Fruit fly (Drosophila melanogaster) whole organism, embryonic: ENCODE results near the gene Hsp110.

ENCODE experiments used
- Bgb ChIP-seq: fragments of 200-800 bp; sonication (Bioruptor generic); IDR thresholded peaks from 2 replicates; pipeline ENCODE4 v1.3.6; 2022; ENCODE audit warnings: missing biosample characterization, missing genetic modification characterization; ENCODE audit not compliant: partially characterized antibody
- CG10543 ChIP-seq: fragments of 200-800 bp; sonication (Bioruptor generic); optimal IDR thresholded peaks from 3 replicates; lab custom pipeline; 2017; ENCODE audit warnings: missing biosample characterization, mild to moderate bottlenecking, missing genetic modification characterization, moderate library complexity
- CG12155 ChIP-seq: fragments of 200-800 bp; sonication (Bioruptor generic); optimal IDR thresholded peaks from 3 replicates; lab custom pipeline; 2016; ENCODE audit warnings: missing biosample characterization, missing genetic modification characterization
- CG13287 ChIP-seq: fragments of 200-800 bp; sonication (Bioruptor generic); IDR thresholded peaks from 2 replicates; pipeline ENCODE4 v1.3.6; 2022; ENCODE audit warnings: missing biosample characterization, missing genetic modification characterization; ENCODE audit not compliant: partially characterized antibody
- CG13296 ChIP-seq: fragments of 200-800 bp; sonication (Bioruptor generic); optimal IDR thresholded peaks from 3 replicates; lab custom pipeline; 2018; ENCODE audit warnings: missing biosample characterization, mild to moderate bottlenecking, missing genetic modification characterization
- CG14965 ChIP-seq: fragments of 200-800 bp; sonication (Bioruptor generic); optimal IDR thresholded peaks from 2 replicates; lab custom pipeline; 2016; ENCODE audit warnings: missing biosample characterization, missing genetic modification characterization, borderline replicate concordance
- CG15479 ChIP-seq: fragments of 200-800 bp; sonication (Bioruptor generic); optimal IDR thresholded peaks from 3 replicates; lab custom pipeline; 2019; ENCODE audit warnings: missing biosample characterization, mild to moderate bottlenecking, missing genetic modification characterization, moderate library complexity
- CG15696 ChIP-seq: fragments of 200-800 bp; sonication (Bioruptor generic); optimal IDR thresholded peaks from 2 replicates; lab custom pipeline; 2019; ENCODE audit warnings: missing biosample characterization, mild to moderate bottlenecking, missing genetic modification characterization, moderate library complexity
- CG1602 ChIP-seq: fragments of 200-800 bp; sonication (Bioruptor generic); optimal IDR thresholded peaks from 3 replicates; lab custom pipeline; 2016; ENCODE audit warnings: missing biosample characterization, missing genetic modification characterization
- CG17328 ChIP-seq: fragments of 200-800 bp; sonication (Bioruptor generic); IDR thresholded peaks from 2 replicates; pipeline ENCODE4 v1.3.6; 2022; ENCODE audit warnings: missing biosample characterization, missing genetic modification characterization
- CG2116 ChIP-seq: fragments of 200-800 bp; sonication (Bioruptor generic); optimal IDR thresholded peaks from 3 replicates; lab custom pipeline; 2018; ENCODE audit warnings: missing biosample characterization, mild to moderate bottlenecking, missing genetic modification characterization
- CG31388 ChIP-seq: fragments of 200-800 bp; sonication (Bioruptor generic); optimal IDR thresholded peaks from 2 replicates; lab custom pipeline; 2016; ENCODE audit warnings: missing biosample characterization, missing genetic modification characterization
- CG32767 ChIP-seq: fragments of 200-800 bp; sonication (Bioruptor generic); IDR thresholded peaks from 2 replicates; pipeline ENCODE4 v1.3.6; 2022; ENCODE audit warnings: missing biosample characterization, missing genetic modification characterization
- CG3407 ChIP-seq: fragments of 200-800 bp; sonication (Bioruptor generic); optimal IDR thresholded peaks from 2 replicates; lab custom pipeline; 2018; ENCODE audit warnings: missing biosample characterization, mild to moderate bottlenecking, missing genetic modification characterization
- CG3726 ChIP-seq: fragments of 200-800 bp; sonication (Bioruptor generic); IDR thresholded peaks from 3 replicates; pipeline ENCODE4, ENCODE4 v1.3.6; 2022; ENCODE audit warnings: missing biosample characterization, missing genetic modification characterization
- CG4282 ChIP-seq: fragments of 200-800 bp; sonication (Bioruptor generic); optimal IDR thresholded peaks from 2 replicates; lab custom pipeline; 2016; ENCODE audit warnings: missing biosample characterization, missing genetic modification characterization
- CG4617 ChIP-seq: fragments of 200-800 bp; sonication (Bioruptor generic); optimal IDR thresholded peaks from 3 replicates; lab custom pipeline; 2016; ENCODE audit warnings: missing biosample characterization, missing genetic modification characterization, borderline replicate concordance
- CG6765 ChIP-seq: fragments of 200-800 bp; sonication (Bioruptor generic); optimal IDR thresholded peaks from 3 replicates; lab custom pipeline; 2017; ENCODE audit warnings: missing biosample characterization, mild to moderate bottlenecking, missing genetic modification characterization
- CG9215 ChIP-seq: fragments of 200-800 bp; sonication (Bioruptor generic); IDR thresholded peaks from 2 replicates; pipeline ENCODE4 v1.3.6; 2022; ENCODE audit warnings: missing biosample characterization, missing genetic modification characterization
- CG9609 ChIP-seq: fragments of 200-800 bp; sonication (Bioruptor generic); optimal IDR thresholded peaks from 3 replicates; lab custom pipeline; 2016; ENCODE audit warnings: missing biosample characterization, missing genetic modification characterization
- CrebB ChIP-seq: fragments of 200-800 bp; sonication (Bioruptor generic); optimal IDR thresholded peaks from 3 replicates; lab custom pipeline; 2018; ENCODE audit warnings: missing biosample characterization, mild to moderate bottlenecking, missing genetic modification characterization
- D19B ChIP-seq: fragments of 200-800 bp; sonication (Bioruptor generic); optimal IDR thresholded peaks from 2 replicates; lab custom pipeline; 2017; ENCODE audit warnings: missing biosample characterization, mild to moderate bottlenecking, missing genetic modification characterization
- Deaf1 ChIP-seq: fragments of 200-800 bp; optimal IDR thresholded peaks from 3 replicates; lab custom pipeline; 2019; ENCODE audit warnings: missing biosample characterization, mild to moderate bottlenecking, missing genetic modification characterization, moderate library complexity
- Dp ChIP-seq: fragments of 200-800 bp; sonication (Bioruptor generic); optimal IDR thresholded peaks from 2 replicates; lab custom pipeline; 2018; ENCODE audit warnings: missing biosample characterization, mild to moderate bottlenecking, missing genetic modification characterization, moderate library complexity
- Fer1 ChIP-seq: fragments of 200-800 bp; sonication (Bioruptor generic); optimal IDR thresholded peaks from 2 replicates; lab custom pipeline; 2017; ENCODE audit warnings: missing biosample characterization, mild to moderate bottlenecking, missing genetic modification characterization
- GATAe ChIP-seq: fragments of 200-800 bp; sonication (Bioruptor generic); conservative IDR thresholded peaks from 2 replicates; pipeline ENCODE4 v1.3.6; 2022; ENCODE audit warnings: missing biosample characterization, missing genetic modification characterization
- Gug ChIP-seq: fragments of 200-800 bp; sonication (Bioruptor generic); IDR thresholded peaks from 4 replicates; pipeline ENCODE4 v1.3.6; 2022; ENCODE audit warnings: missing biosample characterization, missing genetic modification characterization
- HLH54F ChIP-seq: fragments of 200-800 bp; sonication (Bioruptor generic); optimal IDR thresholded peaks from 3 replicates; lab custom pipeline; 2016; ENCODE audit warnings: missing biosample characterization, missing genetic modification characterization
- NK7.1 ChIP-seq: fragments of 200-800 bp; sonication (Bioruptor generic); optimal IDR thresholded peaks from 3 replicates; lab custom pipeline; 2016; ENCODE audit warnings: missing biosample characterization, missing genetic modification characterization
- Spps ChIP-seq: fragments of 200-800 bp; sonication (Bioruptor generic); optimal IDR thresholded peaks from 2 replicates; lab custom pipeline; 2018; ENCODE audit warnings: missing biosample characterization, mild to moderate bottlenecking, missing genetic modification characterization
- Sry-β ChIP-seq: fragments of 200-800 bp; sonication (Bioruptor generic); optimal IDR thresholded peaks from 2 replicates; lab custom pipeline; 2018; ENCODE audit warnings: missing biosample characterization, mild to moderate bottlenecking, missing genetic modification characterization, moderate library complexity
- Tbp ChIP-seq: fragments of >200 bp; optimal IDR thresholded peaks from 2 replicates; lab custom pipeline; 2018; ENCODE audit warnings: missing biosample characterization, missing genetic modification characterization
- Usf ChIP-seq: fragments of 200-800 bp; sonication (Bioruptor generic); optimal IDR thresholded peaks from 2 replicates; lab custom pipeline; 2017; ENCODE audit warnings: missing genotype, missing biosample characterization, missing genetic modification characterization
- bab2 ChIP-seq: fragments of 200-800 bp; sonication (Bioruptor generic); optimal IDR thresholded peaks from 2 replicates; lab custom pipeline; 2016; ENCODE audit warnings: missing biosample characterization, missing genetic modification characterization
- bowl ChIP-seq: fragments of 200-800 bp; sonication (Bioruptor generic); IDR thresholded peaks from 2 replicates; pipeline ENCODE4 v1.3.6; 2022; ENCODE audit warnings: missing biosample characterization, missing genetic modification characterization
- corto ChIP-seq: fragments of 200-800 bp; sonication (Bioruptor generic); optimal IDR thresholded peaks from 2 replicates; lab custom pipeline; 2016; ENCODE audit warnings: missing biosample characterization, mild to moderate bottlenecking, missing genetic modification characterization, moderate library complexity
- crol ChIP-seq: fragments of 200-800 bp; sonication (Bioruptor generic); IDR thresholded peaks from 2 replicates; pipeline ENCODE4 v1.3.6; 2022; ENCODE audit warnings: missing biosample characterization, missing genetic modification characterization
- eve ChIP-seq, 2 experiments: fragments of >200 bp; optimal IDR thresholded peaks; 2 replicates each; lab custom pipeline; 2017; ENCODE audit warnings: missing biosample characterization in 2 of 2, missing genetic modification characterization in 2 of 2
- ewg ChIP-seq: fragments of 200-800 bp; sonication (Bioruptor generic); optimal IDR thresholded peaks from 3 replicates; lab custom pipeline; 2017; ENCODE audit warnings: mild to moderate bottlenecking, missing biosample characterization, missing genetic modification reagents, missing genetic modification characterization
- eyg ChIP-seq: fragments of 200-800 bp; sonication (Bioruptor generic); optimal IDR thresholded peaks from 3 replicates; lab custom pipeline; 2016; ENCODE audit warnings: missing biosample characterization, missing genetic modification characterization
- fd64A ChIP-seq: fragments of 200-800 bp; sonication (Bioruptor generic); optimal IDR thresholded peaks from 3 replicates; lab custom pipeline; 2018; ENCODE audit warnings: missing biosample characterization, mild to moderate bottlenecking, missing genetic modification characterization
- fd96Cb ChIP-seq: fragments of 200-800 bp; sonication (Bioruptor generic); optimal IDR thresholded peaks from 2 replicates; lab custom pipeline; 2018; ENCODE audit warnings: missing biosample characterization, mild to moderate bottlenecking, missing genetic modification characterization, moderate library complexity
- ftz-f1 ChIP-seq: fragments of 200-800 bp; sonication (Bioruptor generic); optimal IDR thresholded peaks from 2 replicates; lab custom pipeline; 2016; ENCODE audit warnings: missing biosample characterization, missing genetic modification characterization
- gem ChIP-seq: fragments of 200-800 bp; sonication (Bioruptor generic); optimal IDR thresholded peaks from 2 replicates; lab custom pipeline; 2019; ENCODE audit warnings: missing biosample characterization, mild to moderate bottlenecking, missing genetic modification characterization, moderate library complexity
- nmo ChIP-seq: fragments of 200-800 bp; sonication (Bioruptor generic); optimal IDR thresholded peaks from 2 replicates; lab custom pipeline; 2018; ENCODE audit warnings: missing biosample characterization, mild to moderate bottlenecking, missing genetic modification characterization, moderate library complexity
- pita ChIP-seq: fragments of 200-800 bp; sonication (Bioruptor generic); optimal IDR thresholded peaks from 2 replicates; lab custom pipeline; 2017; ENCODE audit warnings: missing biosample characterization, mild to moderate bottlenecking, missing genetic modification characterization
- repo ChIP-seq: fragments of 200-800 bp; sonication (Bioruptor generic); optimal IDR thresholded peaks from 2 replicates; lab custom pipeline; 2016; ENCODE audit warnings: missing biosample characterization, missing genetic modification characterization
- shn ChIP-seq: fragments of 200-800 bp; sonication (Bioruptor generic); optimal IDR thresholded peaks from 3 replicates; lab custom pipeline; 2016; ENCODE audit warnings: missing biosample characterization, missing genetic modification characterization
- slbo ChIP-seq: fragments of 200-800 bp; sonication (Bioruptor generic); IDR thresholded peaks from 2 replicates; pipeline ENCODE4 v1.3.6; 2022; ENCODE audit warnings: missing biosample characterization, missing genetic modification characterization
- twi ChIP-seq: fragments of 200-800 bp; optimal IDR thresholded peaks from 2 replicates; lab custom pipeline; 2019; ENCODE audit warnings: missing biosample characterization, mild to moderate bottlenecking, missing genetic modification characterization, moderate library complexity
- vvl ChIP-seq: fragments of 200-800 bp; sonication (Bioruptor generic); IDR thresholded peaks from 2 replicates; pipeline ENCODE4 v1.3.6; 2022; ENCODE audit warnings: missing biosample characterization, missing genetic modification characterization
- zfh2 ChIP-seq: fragments of 200-800 bp; sonication (Bioruptor generic); optimal IDR thresholded peaks from 2 replicates; lab custom pipeline; 2016; ENCODE audit warnings: missing biosample characterization, missing genetic modification characterization

Hsp110 gene

dm6 chr3L:14006704-14007126 is 30.1 kb upstream of the Hsp110 start (continued):
- TF ChIP-seq zfh2 (GFP tag; lab: Kevin White, UChicago) (no peak), Fer1 (no peak), CG31388 (GFP tag; lab: Kevin White, UChicago) (no peak), CG13296 (GFP tag; lab: Kevin White, UChicago) (no peak), CG15479 (GFP tag; lab: Kevin White, UChicago) (no peak), ftz-f1 (GFP tag; lab: Kevin White, UChicago) (no peak), eyg (no peak), vvl (peak; percentile 7; the same call in 1 of the 2 replicates), shn (GFP tag; lab: Kevin White, UChicago) (no peak), twi (no peak), ewg (GFP tag; lab: Kevin White, UChicago) (peak; percentile 94), fd96Cb (tag; lab: Kevin White, UChicago) (no peak), CG2116 (GFP tag; lab: Kevin White, UChicago) (no peak), HLH54F (no peak), bowl (GFP tag; lab: Robert Waterston, UW) (no peak), Usf (GFP tag; lab: Kevin White, UChicago) (no peak), CG15696 (tag; lab: Kevin White, UChicago) (no peak), CG9609 (GFP tag; lab: Kevin White, UChicago) (no peak), CG1602 (GFP tag; lab: Kevin White, UChicago) (no peak), CG4617 (GFP tag; lab: Kevin White, UChicago) (no peak), corto (no peak), gem (tag; lab: Kevin White, UChicago) (no peak), CG13287 (GFP tag; lab: Robert Waterston, UW) (peak; percentile 53; the same call in 1 of the 2 replicates), GATAe (GFP tag; lab: Robert Waterston, UW) (no peak), CG3407 (GFP tag; lab: Kevin White, UChicago) (no peak), CG12155 (GFP tag; lab: Kevin White, UChicago) (no peak), Tbp (no peak), slbo (GFP tag; lab: Robert Waterston, UW) (no peak), Deaf1 (tag; lab: Kevin White, UChicago) (no peak), pita (GFP tag; lab: Kevin White, UChicago) (no peak), fd64A (GFP tag; lab: Kevin White, UChicago) (no peak), Dp (GFP tag; lab: Kevin White, UChicago) (peak; percentile 14), CG14965 (GFP tag; lab: Kevin White, UChicago) (no peak), Spps (no peak), Gug (GFP tag; lab: Robert Waterston, UW) (no peak), eve (GFP tag; optimal IDR thresholded peaks at IDR 0.05; lab: Kevin White, UChicago) (no peak), repo (no peak), D19B (GFP tag; lab: Kevin White, UChicago) (no peak), crol (GFP tag; lab: Robert Waterston, UW) (no peak), CG17328 (no peak), CG6765 (GFP tag; lab: Kevin White, UChicago) (no peak), bab2 (GFP tag; lab: Kevin White, UChicago) (no peak), CG4282 (no peak), nmo (no peak), Bgb (GFP tag; lab: Robert Waterston, UW) (no peak; the same call in 1 of the 2 replicates), CG10543 (GFP tag; lab: Kevin White, UChicago) (no peak), CG32767 (GFP tag; lab: Robert Waterston, UW) (0 out of 2 replicates have a peak, but pooled peaks have one; percentile 6), Sry-β (GFP tag; lab: Kevin White, UChicago) (no peak), NK7.1 (no peak), CG3726 (GFP tag; lab: Robert Waterston, UW) (no peak), CG9215 (GFP tag; lab: Robert Waterston, UW) (peak; percentile 95), CrebB (tag; lab: Kevin White, UChicago) (no peak)
